Worm (Caenorhabditis elegans): ENCODE results near the gene C25D7.5.

The C25D7.5 gene

ce11 chrV:15058423-15058822 lies 6.0 kb downstream of the C25D7.5 start:
- peak; percentile 34 for TF ChIP-seq nhr-85 (tag)
- no peak for TF ChIP-seq hlh-17 (GFP tag; optimal IDR thresholded peaks at IDR 0.05; ENCODE audit: borderline replicate concordance)

DNA sequence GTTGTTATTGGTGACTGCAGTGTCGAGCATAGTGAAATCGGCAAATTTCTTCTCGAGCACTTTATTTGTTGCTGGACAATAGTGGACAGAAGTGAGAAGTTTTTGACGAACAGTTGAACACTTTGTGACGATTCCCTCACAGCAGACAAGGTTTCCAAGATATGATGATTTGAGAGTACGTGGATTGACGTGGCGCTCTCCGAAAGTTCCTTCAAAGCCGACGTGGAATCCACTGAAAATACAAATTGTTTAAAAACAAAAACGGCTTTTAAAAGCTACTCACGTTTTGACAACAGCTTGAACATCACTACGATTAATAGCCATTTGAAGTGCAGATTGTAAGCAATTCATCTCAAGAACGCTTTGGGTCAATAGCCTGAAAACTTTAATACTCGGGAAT lies 6.5 kb downstream of the C25D7.5 start:
- no peak for TF ChIP-seq sup-37 (GFP tag; optimal IDR thresholded peaks at IDR 0.05)
- no peak for TF ChIP-seq alr-1 (tag; optimal IDR thresholded peaks at IDR 0.05; ENCODE audit: borderline replicate concordance)
- no peak for TF ChIP-seq efl-1 (optimal IDR thresholded peaks at IDR 0.05)
- peak in 1 of 2 experiments; percentile 87 for TF ChIP-seq efl-1 (GFP tag; optimal IDR thresholded peaks at IDR 0.05 in 1 of 2)
- no peak for TF ChIP-seq blmp-1 (tag; optimal IDR thresholded peaks at IDR 0.05)
- TF ChIP-seq mep-1 (tag; optimal IDR thresholded peaks at IDR 0.05) = no peak
- TF ChIP-seq jun-1 (tag; optimal IDR thresholded peaks at IDR 0.05) = no peak
- no peak for TF ChIP-seq pqm-1 (tag; optimal IDR thresholded peaks at IDR 0.05)
- 0 out of 2 replicates have a peak, but pooled peaks have one; percentile 2 for TF ChIP-seq grh-1 (GFP tag; IDR thresholded peaks at IDR 0.05)
- TF ChIP-seq elt-2 (tag; optimal IDR thresholded peaks at IDR 0.05) = no peak
- TF ChIP-seq ceh-82 (tag; optimal IDR thresholded peaks at IDR 0.05) = no peak

DNA sequence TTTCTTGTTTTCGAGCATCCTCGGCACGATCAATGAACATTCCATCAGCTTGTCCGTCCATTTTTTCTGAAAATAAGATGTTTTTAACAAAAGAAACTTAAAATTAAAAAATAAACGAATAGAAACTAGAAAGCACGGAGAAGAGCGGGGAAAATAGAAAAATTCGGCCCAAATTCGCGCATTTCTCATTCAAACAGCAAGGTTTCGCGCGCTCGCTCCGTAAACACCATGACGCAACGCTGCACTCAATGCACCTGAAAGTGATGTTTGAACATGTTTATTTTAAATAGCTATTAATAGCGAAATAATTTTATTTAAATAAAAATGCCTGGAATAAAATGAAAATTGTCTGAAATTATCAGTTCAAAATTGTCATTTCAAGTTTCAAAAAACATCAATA lies 7.1 kb downstream of the C25D7.5 start, which contains the start of the genes mcm-3 and C25D7.15:
mcm-3 (minus strand) TSS at position 66 of the 400 bp plus-strand sequence.
C25D7.15 (plus strand) TSS at position 275 of the 400 bp plus-strand sequence.
- TF ChIP-seq snpc-4 (tag; optimal IDR thresholded peaks at IDR 0.05) = no peak
- no peak for TF ChIP-seq ztf-11 (tag; optimal IDR thresholded peaks at IDR 0.05)
- no peak for TF ChIP-seq lin-39 (tag; optimal IDR thresholded peaks at IDR 0.05)
- TF ChIP-seq ceh-82 (tag; optimal IDR thresholded peaks at IDR 0.05) = no peak
- peak; percentile 67 to 87 for TF ChIP-seq efl-1 (optimal IDR thresholded peaks at IDR 0.05)
- peak; percentile 88 to 98 for TF ChIP-seq efl-1 (GFP tag; optimal IDR thresholded peaks at IDR 0.05 in 1 of 2)
- peak; percentile 67 for TF ChIP-seq unc-130 (tag; optimal IDR thresholded peaks at IDR 0.05)
- no peak for TF ChIP-seq mdl-1 (tag; optimal IDR thresholded peaks at IDR 0.05)
- TF ChIP-seq blmp-1 (tag; optimal IDR thresholded peaks at IDR 0.05) = peak; percentile 33
- TF ChIP-seq nhr-84 (tag; optimal IDR thresholded peaks at IDR 0.05) = no peak
- TF ChIP-seq nhr-85 (tag) = peak; percentile 38
- no peak for TF ChIP-seq fkh-8 (tag; optimal IDR thresholded peaks at IDR 0.05)
- TF ChIP-seq efl-3 (GFP tag; optimal IDR thresholded peaks at IDR 0.05) = no peak
- TF ChIP-seq unc-86 (tag; optimal IDR thresholded peaks at IDR 0.05) = no peak
- TF ChIP-seq tlp-1 (tag; optimal IDR thresholded peaks at IDR 0.05) = no peak
- TF ChIP-seq ceh-90 (tag; optimal IDR thresholded peaks at IDR 0.05) = no peak
- TF ChIP-seq hpl-2 (GFP tag; optimal IDR thresholded peaks at IDR 0.05) = no peak
- TF ChIP-seq sup-37 (GFP tag; optimal IDR thresholded peaks at IDR 0.05) = no peak
- TF ChIP-seq ets-5 (GFP tag; IDR thresholded peaks at IDR 0.05) = no peak
- TF ChIP-seq ztf-4 (tag; optimal IDR thresholded peaks at IDR 0.05) = no peak
- no peak for TF ChIP-seq pqm-1 (tag; optimal IDR thresholded peaks at IDR 0.05)
- TF ChIP-seq C16A3.4 (tag; optimal IDR thresholded peaks at IDR 0.05) = peak; percentile 34
- TF ChIP-seq C34B4.2 (tag; optimal IDR thresholded peaks at IDR 0.05) = no peak
- no peak for TF ChIP-seq mab-9 (GFP tag; IDR thresholded peaks at IDR 0.05)
- peak; percentile 26 for TF ChIP-seq swsn-7 (tag; optimal IDR thresholded peaks at IDR 0.05)
- no peak for TF ChIP-seq grh-1 (GFP tag; IDR thresholded peaks at IDR 0.05)
- no peak for TF ChIP-seq fos-1 (tag; optimal IDR thresholded peaks at IDR 0.05)
- no peak for TF ChIP-seq ceh-88 (GFP tag; IDR thresholded peaks at IDR 0.05)
- TF ChIP-seq mep-1 (tag; optimal IDR thresholded peaks at IDR 0.05) = peak; percentile 49
- no peak for TF ChIP-seq ama-1 (optimal IDR thresholded peaks at IDR 0.05)
- no peak for TF ChIP-seq fkh-10 (GFP tag; optimal IDR thresholded peaks at IDR 0.05)
- no peak for TF ChIP-seq zag-1 (tag; optimal IDR thresholded peaks at IDR 0.05)
- TF ChIP-seq nhr-90 (tag; optimal IDR thresholded peaks at IDR 0.05; ENCODE audit: poor library complexity) = peak; percentile 41
- no peak for TF ChIP-seq nhr-12 (tag; optimal IDR thresholded peaks at IDR 0.05)
- TF ChIP-seq lsy-2 (tag; optimal IDR thresholded peaks at IDR 0.05) = peak; percentile 17 to 47
- TF ChIP-seq elt-3 (tag; optimal IDR thresholded peaks at IDR 0.05) = peak in 1 of 6 experiments; percentile 8
- no peak for TF ChIP-seq sox-4 (tag; optimal IDR thresholded peaks at IDR 0.05)
- no peak for TF ChIP-seq ceh-8 (GFP tag; optimal IDR thresholded peaks at IDR 0.05)
- no peak for TF ChIP-seq sptf-1 (tag; optimal IDR thresholded peaks at IDR 0.05)
- TF ChIP-seq lin-13 (GFP tag; optimal IDR thresholded peaks at IDR 0.05) = no peak
- no peak for TF ChIP-seq nhr-11 (tag; optimal IDR thresholded peaks at IDR 0.05)
- no peak for TF ChIP-seq egl-13 (tag; optimal IDR thresholded peaks at IDR 0.05)
- no peak for TF ChIP-seq nhr-77 (tag; optimal IDR thresholded peaks at IDR 0.05)
- TF ChIP-seq aha-1 (tag; optimal IDR thresholded peaks at IDR 0.05) = no peak
- TF ChIP-seq unc-62 (GFP tag; optimal IDR thresholded peaks at IDR 0.05) = no peak
- TF ChIP-seq hlh-17 (GFP tag; optimal IDR thresholded peaks at IDR 0.05; ENCODE audit: borderline replicate concordance) = no peak

All from whole organism, L1 larva.